Fruit fly (Drosophila melanogaster) Kc167 (cell line): ENCODE measurements around the gene CG45493.

Experiments used
- Myc ChIP-seq: fragments of >200 bp; optimal IDR thresholded peaks from 2 replicates; lab custom pipeline; 2017; ENCODE audit warnings: missing external identifiers
- Sin3A ChIP-seq: fragments of >200 bp; optimal IDR thresholded peaks from 2 replicates; lab custom pipeline; 2018; ENCODE audit warnings: missing external identifiers
- h ChIP-seq: fragments of >200 bp; optimal IDR thresholded peaks from 3 replicates; lab custom pipeline; 2018; ENCODE audit warnings: missing external identifiers
- insv ChIP-seq: fragments of >200 bp; optimal IDR thresholded peaks from 3 replicates; lab custom pipeline; 2018; ENCODE audit warnings: missing external identifiers
- psq ChIP-seq: fragments of >200 bp; optimal IDR thresholded peaks from 2 replicates; lab custom pipeline; 2017; ENCODE audit warnings: missing external identifiers
- ttk ChIP-seq: sonication (Bioruptor generic); optimal IDR thresholded peaks from 2 replicates; lab custom pipeline; 2017; ENCODE audit warnings: missing external identifiers

CG45493 gene

dm6 chrX:19899978-19900377 is 48.7 kb downstream of the CG45493 start:
- TF ChIP-seq insv (lab: Kevin White, UChicago) (no peak), Myc (no peak), psq (lab: Kevin White, UChicago) (no peak), ttk (lab: Kevin White, UChicago) (no peak), Sin3A (lab: Kevin White, UChicago) (no peak), h (no peak)
